Worm (Caenorhabditis elegans): ENCODE data around the gene cpt-6.

Gene cpt-6

DNA sequence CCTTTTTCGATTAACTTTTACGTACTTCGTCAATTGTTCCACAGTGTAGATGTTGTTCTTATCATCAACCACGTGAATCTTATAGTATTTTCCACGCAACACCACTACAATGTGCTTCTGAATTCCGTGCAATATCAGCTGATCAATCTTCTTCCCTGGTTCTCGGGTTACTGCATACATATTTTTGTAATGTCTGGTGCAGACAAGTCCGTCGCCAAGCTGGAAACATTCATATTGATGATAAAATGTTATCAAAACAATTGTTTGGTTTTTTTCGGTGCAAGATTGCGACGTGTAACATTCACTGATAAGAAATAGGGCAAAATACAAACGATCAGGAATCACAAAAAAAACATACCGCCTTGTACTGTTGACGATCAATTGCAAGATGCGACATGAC, 1.2 kb downstream of the cpt-6 start:
- peak; percentile 95 for TF ChIP-seq elt-2 (tag; optimal IDR thresholded peaks at IDR 0.05)
- TF ChIP-seq C38D4.7 (GFP tag; optimal IDR thresholded peaks at IDR 0.05): no peak

DNA sequence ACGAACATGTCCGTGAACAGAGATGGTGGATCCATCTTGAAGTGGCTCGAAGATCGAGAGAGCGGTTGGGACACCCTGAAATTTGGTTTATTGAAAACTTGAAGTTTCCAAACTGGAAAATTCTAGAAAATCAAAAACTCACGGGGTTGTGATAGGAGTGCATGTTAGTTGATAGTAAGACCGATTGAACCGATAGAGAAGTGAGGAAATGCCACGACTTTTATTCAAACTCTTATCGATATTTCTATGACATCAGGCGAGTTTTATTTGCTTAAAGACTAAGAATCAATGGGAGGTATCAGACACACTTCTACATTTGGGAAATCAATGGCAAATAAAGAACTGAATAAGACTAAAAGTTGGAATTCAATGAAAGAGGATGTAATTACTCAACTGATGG, 4.9 kb downstream of the cpt-6 start, which contains the start of gene lec-10:
lec-10 (minus strand) TSS at position 272 of the 400 bp plus-strand sequence.
- TF ChIP-seq rnt-1 (tag; optimal IDR thresholded peaks at IDR 0.05): no peak
- TF ChIP-seq elt-2 (tag; optimal IDR thresholded peaks at IDR 0.05): peak; percentile 61

DNA sequence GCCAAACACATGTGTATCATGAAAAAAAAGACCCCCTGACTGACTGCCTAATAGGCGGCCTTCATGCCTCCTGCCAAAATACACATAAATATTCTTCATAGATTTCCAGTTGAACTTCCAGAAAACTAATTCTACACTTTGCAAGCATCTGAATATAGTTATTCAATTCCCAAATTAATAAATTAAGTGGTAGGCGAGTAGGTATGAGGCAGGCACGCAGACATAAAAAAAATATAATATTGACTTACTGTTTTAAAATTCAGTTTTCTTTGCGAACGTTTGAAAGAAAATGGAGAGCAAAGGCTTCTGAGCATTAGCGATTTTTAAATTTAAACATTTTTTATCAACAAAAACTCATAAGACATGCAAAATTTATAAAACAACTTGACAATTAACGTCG, 5.8 kb downstream of the cpt-6 start:
- TF ChIP-seq madf-2 (tag; optimal IDR thresholded peaks at IDR 0.05): no peak
- TF ChIP-seq pha-4 (tag; optimal IDR thresholded peaks at IDR 0.05): no peak
- TF ChIP-seq odd-2 (tag; optimal IDR thresholded peaks at IDR 0.05): no peak
- no peak for TF ChIP-seq tbx-7 (tag; optimal IDR thresholded peaks at IDR 0.05)
- TF ChIP-seq lim-6 (tag; optimal IDR thresholded peaks at IDR 0.05): no peak

DNA sequence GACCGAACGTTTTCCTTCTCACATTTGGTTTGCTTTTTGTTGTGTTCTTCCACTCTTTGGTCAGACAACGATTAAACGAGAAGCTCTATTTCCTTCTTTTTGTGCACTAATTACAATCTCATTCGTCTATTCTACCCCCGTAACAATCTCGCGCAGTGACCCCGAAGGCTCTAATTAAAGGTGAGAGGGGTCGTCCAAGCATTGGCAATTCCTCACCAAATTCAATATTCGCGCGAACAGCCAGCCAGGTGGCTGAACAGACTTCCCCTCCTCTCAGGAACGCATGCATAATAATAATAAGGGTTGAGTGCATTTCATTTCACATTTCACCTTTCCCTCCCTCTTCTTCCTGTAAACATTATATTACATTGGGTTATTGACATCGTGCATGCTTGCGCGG, 8.6 kb downstream of the cpt-6 start:
- TF ChIP-seq unc-86 (tag; optimal IDR thresholded peaks at IDR 0.05): no peak
- TF ChIP-seq ref-2 (tag; optimal IDR thresholded peaks at IDR 0.05): peak; percentile 14
- TF ChIP-seq dve-1 (tag; optimal IDR thresholded peaks at IDR 0.05): no peak
- peak; percentile 45 for TF ChIP-seq tbx-2 (tag; optimal IDR thresholded peaks at IDR 0.05)
- no peak for TF ChIP-seq ceh-45 (GFP tag; IDR thresholded peaks at IDR 0.05)
- peak; percentile 62 for TF ChIP-seq ceh-31 (tag; optimal IDR thresholded peaks at IDR 0.05)
- peak; percentile 6 for TF ChIP-seq unc-42 (tag; optimal IDR thresholded peaks at IDR 0.05)

DNA sequence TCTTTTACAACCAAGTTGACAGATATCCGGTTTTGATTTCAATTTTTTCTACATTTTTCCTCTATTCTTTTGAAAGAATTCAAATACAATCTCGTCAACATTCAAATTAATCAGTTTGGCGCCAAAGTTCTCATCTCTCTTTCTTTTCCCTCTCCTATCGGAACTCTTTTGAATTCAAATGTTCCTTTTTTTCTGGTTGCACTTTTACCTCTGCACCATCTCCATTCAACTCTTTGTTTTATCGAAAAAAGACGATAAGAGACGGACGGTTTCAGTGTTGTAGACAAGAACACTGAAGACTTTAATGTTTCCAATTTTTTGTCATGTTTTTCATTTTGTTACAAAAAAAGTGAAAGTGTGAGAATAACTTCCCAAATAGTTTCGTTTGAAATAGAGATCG, 17.7 kb downstream of the cpt-6 start:
- TF ChIP-seq nhr-11 (tag; optimal IDR thresholded peaks at IDR 0.05): no peak

DNA sequence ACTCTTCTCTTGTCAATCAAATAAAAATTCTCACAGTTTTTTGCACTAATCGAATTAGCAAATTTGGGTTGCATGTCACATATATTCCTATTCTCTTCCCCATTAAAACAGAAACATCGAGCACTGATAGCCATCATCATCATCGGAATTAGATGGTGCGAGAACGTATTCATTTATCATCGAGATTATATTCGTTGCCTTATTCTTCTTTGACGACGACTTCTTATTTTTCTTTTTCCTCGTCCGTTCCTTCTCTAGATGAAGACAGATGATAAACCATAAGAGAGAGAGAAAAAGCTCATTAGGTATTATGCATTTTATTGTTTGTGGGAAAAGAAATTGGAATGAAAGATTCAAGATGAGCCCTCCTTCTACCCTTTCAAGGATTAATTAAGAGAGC, 22.5 kb downstream of the cpt-6 start:
- TF ChIP-seq lin-11 (tag; optimal IDR thresholded peaks at IDR 0.05) (no peak), unc-42 (tag; optimal IDR thresholded peaks at IDR 0.05) (no peak), ceh-18 (tag; optimal IDR thresholded peaks at IDR 0.05) (no peak), pha-2 (tag; optimal IDR thresholded peaks at IDR 0.05) (no peak), lim-6 (tag; optimal IDR thresholded peaks at IDR 0.05) (no peak), F13H6.1 (tag; optimal IDR thresholded peaks at IDR 0.05) (no peak), ets-4 (tag; optimal IDR thresholded peaks at IDR 0.05) (no peak), ceh-14 (tag; optimal IDR thresholded peaks at IDR 0.05) (no peak), C38D4.7 (GFP tag; optimal IDR thresholded peaks at IDR 0.05) (no peak), fkh-10 (GFP tag; optimal IDR thresholded peaks at IDR 0.05) (no peak), tbx-2 (tag; optimal IDR thresholded peaks at IDR 0.05) (no peak), pat-9 (tag; optimal IDR thresholded peaks at IDR 0.05) (no peak), syd-9 (tag; optimal IDR thresholded peaks at IDR 0.05) (no peak), hlh-13 (GFP tag; optimal IDR thresholded peaks at IDR 0.05) (no peak), zip-5 (tag; optimal IDR thresholded peaks at IDR 0.05) (no peak), mec-3 (tag; optimal IDR thresholded peaks at IDR 0.05; ENCODE audit: borderline replicate concordance) (no peak), pag-3 (tag; optimal IDR thresholded peaks at IDR 0.05; ENCODE audit: borderline replicate concordance) (no peak), ceh-48 (tag; optimal IDR thresholded peaks at IDR 0.05) (no peak), hlh-15 (tag; optimal IDR thresholded peaks at IDR 0.05) (no peak)

DNA sequence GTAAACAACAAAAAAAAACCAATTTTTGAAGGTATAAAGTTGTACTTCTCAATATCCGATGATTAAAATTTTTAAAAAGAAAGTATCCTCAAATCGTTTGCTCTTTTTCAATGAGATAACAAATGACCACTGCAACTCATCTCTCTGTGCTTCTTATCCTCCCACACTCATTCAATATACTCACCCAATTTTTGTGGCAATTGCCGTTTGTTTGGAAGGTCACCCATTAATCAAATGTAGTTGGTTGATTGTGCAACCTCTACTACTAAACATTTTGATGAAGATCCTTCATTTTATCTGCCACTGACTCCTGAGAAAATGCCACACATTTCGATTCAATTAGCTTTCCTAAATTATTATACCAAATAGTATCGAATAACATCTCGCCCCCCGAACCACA, 26.0 kb downstream of the cpt-6 start:
- no peak for TF ChIP-seq hlh-13 (GFP tag; optimal IDR thresholded peaks at IDR 0.05)
- TF ChIP-seq lim-6 (tag; optimal IDR thresholded peaks at IDR 0.05): no peak
- TF ChIP-seq ceh-19 (GFP tag; optimal IDR thresholded peaks at IDR 0.05): peak; percentile 45
- no peak for TF ChIP-seq pha-2 (tag; optimal IDR thresholded peaks at IDR 0.05)

Measured in whole organism, late embryonic.